Fruit fly (Drosophila melanogaster) whole organism, embryonic: ENCODE results near the gene Prp3.
A peak's percentile ranks its signal among the peaks of the same experiment; 100 is the strongest.

ENCODE experiments used
- Awh ChIP-seq: fragments of 200-800 bp; sonication (Bioruptor generic); IDR thresholded peaks from 2 replicates; pipeline ENCODE4, ENCODE4 v1.3.6; 2022; ENCODE audit warnings: missing biosample characterization, missing genetic modification characterization
- B-H1 ChIP-seq: fragments of 200-800 bp; sonication (Bioruptor generic); IDR thresholded peaks from 3 replicates; pipeline ENCODE4 v1.3.6; 2022; ENCODE audit warnings: missing biosample characterization, missing genetic modification characterization
- CG10654 ChIP-seq: fragments of 200-800 bp; sonication (Bioruptor generic); optimal IDR thresholded peaks from 2 replicates; lab custom pipeline; 2016; ENCODE audit warnings: missing biosample characterization, missing genetic modification characterization
- CG12219 ChIP-seq: fragments of 200-800 bp; sonication (Bioruptor generic); optimal IDR thresholded peaks from 3 replicates; lab custom pipeline; 2018; ENCODE audit warnings: missing biosample characterization, mild to moderate bottlenecking, missing genetic modification characterization
- CG13624 ChIP-seq: fragments of 200-800 bp; sonication (Bioruptor generic); optimal IDR thresholded peaks from 2 replicates; lab custom pipeline; 2016; ENCODE audit warnings: missing biosample characterization, missing genetic modification characterization
- CG15269 ChIP-seq: fragments of 200-800 bp; sonication (Bioruptor generic); optimal IDR thresholded peaks from 2 replicates; lab custom pipeline; 2018; ENCODE audit warnings: missing biosample characterization, mild to moderate bottlenecking, missing genetic modification characterization, moderate library complexity
- CG17186 ChIP-seq: fragments of 200-800 bp; sonication (Bioruptor generic); optimal IDR thresholded peaks from 3 replicates; lab custom pipeline; 2017; ENCODE audit warnings: missing biosample characterization, missing genetic modification reagents, missing genetic modification characterization
- CG17912 ChIP-seq: fragments of 200-800 bp; sonication (Bioruptor generic); optimal IDR thresholded peaks from 2 replicates; lab custom pipeline; 2018; ENCODE audit warnings: missing biosample characterization, mild to moderate bottlenecking, missing genetic modification characterization
- CG18011 ChIP-seq: fragments of 200-800 bp; sonication (Bioruptor generic); optimal IDR thresholded peaks from 2 replicates; lab custom pipeline; 2017; ENCODE audit warnings: missing biosample characterization, missing genetic modification characterization, mild to moderate bottlenecking, moderate library complexity, missing genotype
- CG30403 ChIP-seq: fragments of 200-800 bp; sonication (Bioruptor generic); optimal IDR thresholded peaks from 3 replicates; lab custom pipeline; 2016; ENCODE audit warnings: missing biosample characterization, missing genetic modification characterization
- CG30431 ChIP-seq: fragments of 200-800 bp; sonication (Bioruptor generic); optimal IDR thresholded peaks from 2 replicates; lab custom pipeline; 2017; ENCODE audit warnings: missing biosample characterization, missing genetic modification characterization
- CG34224 ChIP-seq: fragments of 200-800 bp; sonication (Bioruptor generic); IDR thresholded peaks from 3 replicates; pipeline ENCODE4 v1.3.6; 2022; ENCODE audit warnings: missing biosample characterization, missing genetic modification characterization; ENCODE audit not compliant: partially characterized antibody
- CG3847 ChIP-seq: fragments of 200-800 bp; sonication (Bioruptor generic); IDR thresholded peaks from 2 replicates; pipeline ENCODE4 v1.3.6; 2022; ENCODE audit warnings: missing biosample characterization, missing genetic modification characterization
- CG4328 ChIP-seq: fragments of 200-800 bp; sonication (Bioruptor generic); optimal IDR thresholded peaks from 3 replicates; lab custom pipeline; 2017; ENCODE audit warnings: missing biosample characterization, missing genetic modification reagents, missing genetic modification characterization
- CG5245 ChIP-seq: fragments of 200-800 bp; sonication (Bioruptor generic); optimal IDR thresholded peaks from 3 replicates; lab custom pipeline; 2016; ENCODE audit warnings: missing biosample characterization, missing genetic modification characterization
- CG6813 ChIP-seq: fragments of 200-800 bp; sonication (Bioruptor generic); optimal IDR thresholded peaks from 2 replicates; lab custom pipeline; 2017; ENCODE audit warnings: missing biosample characterization, missing genetic modification characterization, mild to moderate bottlenecking, moderate library complexity, missing genetic modification reagents
- CG6854 ChIP-seq: fragments of 200-800 bp; sonication (Bioruptor generic); optimal IDR thresholded peaks from 3 replicates; lab custom pipeline; 2017; ENCODE audit warnings: missing biosample characterization, mild to moderate bottlenecking, missing genetic modification characterization
- CG8478 ChIP-seq: fragments of >200 bp; optimal IDR thresholded peaks from 2 replicates; lab custom pipeline; 2018
- CG9817 ChIP-seq: fragments of 200-800 bp; sonication (Bioruptor generic); optimal IDR thresholded peaks from 2 replicates; lab custom pipeline; 2018; ENCODE audit warnings: missing biosample characterization, mild to moderate bottlenecking, missing genetic modification characterization, moderate library complexity
- CHES-1-like ChIP-seq: fragments of 200-800 bp; sonication (Bioruptor generic); optimal IDR thresholded peaks from 2 replicates; lab custom pipeline; 2016; ENCODE audit warnings: missing biosample characterization, missing genetic modification characterization
- Dad ChIP-seq: fragments of 200-800 bp; sonication (Bioruptor generic); optimal IDR thresholded peaks from 3 replicates; lab custom pipeline; 2016; ENCODE audit warnings: missing biosample characterization, missing genetic modification characterization
- Dbx ChIP-seq: fragments of 200-800 bp; sonication (Bioruptor generic); IDR thresholded peaks from 3 replicates; pipeline ENCODE4 v1.3.6; 2022; ENCODE audit warnings: missing biosample characterization, missing genetic modification characterization
- Deaf1 ChIP-seq: fragments of 200-800 bp; optimal IDR thresholded peaks from 3 replicates; lab custom pipeline; 2019; ENCODE audit warnings: missing biosample characterization, mild to moderate bottlenecking, missing genetic modification characterization, moderate library complexity
- Doc3 ChIP-seq: fragments of 200-800 bp; sonication (Bioruptor generic); IDR thresholded peaks from 3 replicates; pipeline ENCODE4 v1.3.6; 2022; ENCODE audit warnings: missing biosample characterization, missing genetic modification characterization; ENCODE audit not compliant: partially characterized antibody
- GATAe ChIP-seq: fragments of 200-800 bp; sonication (Bioruptor generic); conservative IDR thresholded peaks from 2 replicates; pipeline ENCODE4 v1.3.6; 2022; ENCODE audit warnings: missing biosample characterization, missing genetic modification characterization
- Gsc ChIP-seq: fragments of 200-800 bp; sonication (Bioruptor generic); IDR thresholded peaks from 2 replicates; pipeline ENCODE4 v1.3.6; 2022; ENCODE audit warnings: missing biosample characterization, missing genetic modification characterization
- H15 ChIP-seq: fragments of 200-800 bp; sonication (Bioruptor generic); IDR thresholded peaks from 3 replicates; pipeline ENCODE4 v1.3.6; 2022; ENCODE audit warnings: missing biosample characterization, missing genetic modification characterization
- Hr3 ChIP-seq: fragments of 200-800 bp; sonication (Bioruptor generic); optimal IDR thresholded peaks from 3 replicates; lab custom pipeline; 2016; ENCODE audit warnings: missing biosample characterization, missing genetic modification characterization
- Hr78 ChIP-seq, 2 experiments: fragments of 200-800 bp in 1 of 2; fragments of >200 bp in 1 of 2; sonication (Bioruptor generic) in 1 of 2; optimal IDR thresholded peaks; 2 replicates each; lab custom pipeline; 2017 to 2019; ENCODE audit warnings: missing biosample characterization in 2 of 2, missing genetic modification characterization in 2 of 2, mild to moderate bottlenecking in 1 of 2, moderate library complexity in 1 of 2
- Mes4 ChIP-seq: fragments of 200-800 bp; sonication (Bioruptor generic); optimal IDR thresholded peaks from 2 replicates; lab custom pipeline; 2016; ENCODE audit warnings: missing biosample characterization, missing genetic modification characterization
- Nf-YA ChIP-seq: fragments of 200-800 bp; sonication (Bioruptor generic); IDR thresholded peaks from 2 replicates; pipeline ENCODE4 v1.3.6; 2022; ENCODE audit warnings: missing biosample characterization, missing genetic modification characterization
- Pdp1 ChIP-seq, 2 experiments: fragments of 200-800 bp; sonication (Bioruptor generic); optimal IDR thresholded peaks; 3 replicates each; lab custom pipeline; 2016; ENCODE audit warnings: missing biosample characterization in 2 of 2, missing genetic modification characterization in 2 of 2, mild to moderate bottlenecking in 1 of 2, moderate library complexity in 1 of 2
- Side ChIP-seq: fragments of 200-800 bp; sonication (Bioruptor generic); optimal IDR thresholded peaks from 2 replicates; lab custom pipeline; 2016; ENCODE audit warnings: missing biosample characterization, missing genetic modification characterization
- Trl ChIP-seq, 3 experiments: fragments of >200 bp in 2 of 3; fragments of 200-800 bp in 1 of 3; sonication (Bioruptor generic) in 1 of 3; optimal IDR thresholded peaks; 2 replicates in 1 of 3; 3 replicates in 2 of 3; lab custom pipeline; 2016 to 2017; ENCODE audit warnings: missing biosample characterization in 1 of 3, missing genetic modification characterization in 1 of 3
- abd-A ChIP-seq: fragments of 200-800 bp; sonication (Bioruptor generic); optimal IDR thresholded peaks from 3 replicates; lab custom pipeline; 2019; ENCODE audit warnings: missing biosample characterization, mild to moderate bottlenecking, missing genetic modification characterization, moderate library complexity
- bab2 ChIP-seq: fragments of 200-800 bp; sonication (Bioruptor generic); optimal IDR thresholded peaks from 2 replicates; lab custom pipeline; 2016; ENCODE audit warnings: missing biosample characterization, missing genetic modification characterization
- cad ChIP-seq: fragments of >200 bp; optimal IDR thresholded peaks from 2 replicates; lab custom pipeline; 2017; ENCODE audit warnings: missing biosample characterization, missing genetic modification characterization
- cg ChIP-seq: fragments of 200-800 bp; sonication (Bioruptor generic); optimal IDR thresholded peaks from 3 replicates; lab custom pipeline; 2019; ENCODE audit warnings: missing biosample characterization, mild to moderate bottlenecking, missing genetic modification characterization, moderate library complexity
- dmrt99B ChIP-seq: fragments of 200-800 bp; sonication (Bioruptor generic); optimal IDR thresholded peaks from 2 replicates; lab custom pipeline; 2018; ENCODE audit warnings: missing biosample characterization, mild to moderate bottlenecking, missing genetic modification characterization, moderate library complexity
- esg ChIP-seq: fragments of 200-800 bp; sonication (Bioruptor generic); conservative IDR thresholded peaks from 2 replicates; pipeline ENCODE4 v1.3.6; 2022; ENCODE audit warnings: missing biosample characterization, missing genetic modification characterization
- gfzf ChIP-seq: fragments of 200-800 bp; sonication (Bioruptor generic); optimal IDR thresholded peaks from 2 replicates; lab custom pipeline; 2016; ENCODE audit warnings: missing biosample characterization, mild to moderate bottlenecking, missing genetic modification characterization, moderate library complexity
- mld ChIP-seq: fragments of 200-800 bp; sonication (Bioruptor generic); IDR thresholded peaks from 3 replicates; pipeline ENCODE4 v1.3.6; 2022; ENCODE audit warnings: missing biosample characterization, missing genetic modification characterization; ENCODE audit not compliant: partially characterized antibody
- nerfin-2 ChIP-seq: fragments of 200-800 bp; sonication (Bioruptor generic); IDR thresholded peaks from 2 replicates; pipeline ENCODE4 v1.3.6; 2022; ENCODE audit warnings: missing biosample characterization, missing genetic modification characterization; ENCODE audit not compliant: partially characterized antibody
- nom ChIP-seq: fragments of 200-800 bp; sonication (Bioruptor generic); optimal IDR thresholded peaks from 2 replicates; lab custom pipeline; 2017; ENCODE audit warnings: missing biosample characterization, missing genetic modification characterization, mild to moderate bottlenecking, moderate library complexity, missing genetic modification reagents
- prd ChIP-seq, 3 experiments: fragments of >200 bp in 2 of 3; fragments of 200-800 bp in 1 of 3; sonication (Bioruptor generic) in 1 of 3; optimal IDR thresholded peaks in 2 of 3; IDR thresholded peaks in 1 of 3; 2 replicates in 2 of 3; 3 replicates in 1 of 3; pipeline versions ENCODE4 v1.3.6 to Lab custom; 2017 to 2022; ENCODE audit warnings: missing biosample characterization in 1 of 3, missing genetic modification characterization in 1 of 3
- sens-2 ChIP-seq: fragments of 200-800 bp; sonication (Bioruptor generic); IDR thresholded peaks from 2 replicates; pipeline ENCODE4 v1.3.6; 2022; ENCODE audit warnings: missing biosample characterization, missing genetic modification characterization
- sob ChIP-seq: fragments of 200-800 bp; sonication (Bioruptor generic); IDR thresholded peaks from 2 replicates; pipeline ENCODE4 v1.3.6; 2022; ENCODE audit warnings: missing biosample characterization, missing genetic modification characterization
- usp ChIP-seq: fragments of >200 bp; optimal IDR thresholded peaks from 2 replicates; lab custom pipeline; 2017; ENCODE audit warnings: missing biosample characterization, missing genetic modification characterization
- vvl ChIP-seq: fragments of 200-800 bp; sonication (Bioruptor generic); IDR thresholded peaks from 2 replicates; pipeline ENCODE4 v1.3.6; 2022; ENCODE audit warnings: missing biosample characterization, missing genetic modification characterization

Prp3 gene

dm6 chr3L:19928435-19929011 is 18.4 kb downstream of the Prp3 start, which contains the start of the genes CG8004 and RhoGDI (continued):
- no peak for TF ChIP-seq CG6854
- TF ChIP-seq CG30403 (GFP tag; lab: Kevin White, UChicago) = peak; percentile 77
- TF ChIP-seq CG6813 (GFP tag; lab: Kevin White, UChicago) = no peak
- TF ChIP-seq CHES-1-like = peak; percentile 52
- peak; percentile 73 for TF ChIP-seq bab2 (GFP tag; lab: Kevin White, UChicago)
- peak; percentile 23; the same call in 1 of the 3 replicates for TF ChIP-seq B-H1 (GFP tag; lab: Robert Waterston, UW)
- TF ChIP-seq Hr78 (GFP tag; optimal IDR thresholded peaks at IDR 0.05; lab: Kevin White, UChicago) = no peak
- TF ChIP-seq CG8478 (lab: Kevin White, UChicago) = no peak
- no peak for TF ChIP-seq Doc3
- TF ChIP-seq Gsc = no peak
- peak; percentile 71 for TF ChIP-seq CG13624 (GFP tag; lab: Kevin White, UChicago)
- TF ChIP-seq cad (GFP tag; lab: Kevin White, UChicago) = no peak
- peak; percentile 71 for TF ChIP-seq CG9817
- TF ChIP-seq Hr3 = peak; percentile 70
- peak; percentile 90 for TF ChIP-seq gfzf
- TF ChIP-seq CG15269 (tag; lab: Kevin White, UChicago) = peak; percentile 60
- no peak for TF ChIP-seq Deaf1 (tag; lab: Kevin White, UChicago)
- TF ChIP-seq prd (optimal IDR thresholded peaks at IDR 0.05; lab: Kevin White, UChicago) = no peak
- peak; percentile 74 for TF ChIP-seq prd (GFP tag; IDR thresholded peaks at IDR 0.05; lab: Robert Waterston, UW)
- peak; percentile 69 to 95 for TF ChIP-seq Pdp1 (GFP tag; optimal IDR thresholded peaks at IDR 0.05; lab: Kevin White, UChicago)
- peak; percentile 5 for TF ChIP-seq nom (GFP tag; lab: Kevin White, UChicago)
- peak; percentile 44 for TF ChIP-seq CG17186 (GFP tag; lab: Kevin White, UChicago)
- no peak for TF ChIP-seq Nf-YA (GFP tag; lab: Robert Waterston, UW)
- TF ChIP-seq Dad (GFP tag; lab: Kevin White, UChicago) = peak; percentile 67
- TF ChIP-seq CG30431 = no peak
- no peak for TF ChIP-seq abd-A
- TF ChIP-seq CG5245 (GFP tag; lab: Kevin White, UChicago) = peak; percentile 30
- TF ChIP-seq CG3847 (GFP tag; lab: Robert Waterston, UW) = peak; percentile 80
- TF ChIP-seq CG10654 = peak; percentile 60
- TF ChIP-seq sens-2 (GFP tag; lab: Robert Waterston, UW) = no peak
- 0 out of 2 replicates have a peak, but pooled peaks have one; percentile 40 for TF ChIP-seq Awh (GFP tag; lab: Robert Waterston, UW)
- peak; percentile 51; the same call in 2 of the 3 replicates for TF ChIP-seq Dbx (GFP tag; lab: Robert Waterston, UW)
- peak; percentile 41 for TF ChIP-seq Mes4
- no peak for TF ChIP-seq H15
- peak; percentile 48 for TF ChIP-seq CG4328 (GFP tag; lab: Kevin White, UChicago)
- peak; percentile 36 for TF ChIP-seq CG18011 (GFP tag; lab: Kevin White, UChicago)
- TF ChIP-seq esg (GFP tag; lab: Robert Waterston, UW) = peak; percentile 51
- TF ChIP-seq usp (GFP tag; lab: Kevin White, UChicago) = no peak
- no peak for TF ChIP-seq cg (GFP tag; lab: Kevin White, UChicago)
- TF ChIP-seq mld (GFP tag; lab: Robert Waterston, UW) = no peak
- no peak for TF ChIP-seq CG12219
- peak; percentile 76 for TF ChIP-seq vvl
- no peak for TF ChIP-seq CG34224 (GFP tag; lab: Robert Waterston, UW)
- no peak for TF ChIP-seq nerfin-2 (GFP tag; lab: Robert Waterston, UW)
- TF ChIP-seq CG17912 = no peak
- no peak for TF ChIP-seq Trl (optimal IDR thresholded peaks at IDR 0.05; lab: Kevin White, UChicago)
- TF ChIP-seq Trl (GFP tag; optimal IDR thresholded peaks at IDR 0.05; lab: Kevin White, UChicago) = peak; percentile 77
- TF ChIP-seq Side (GFP tag; lab: Kevin White, UChicago) = peak; percentile 69
- peak; percentile 59 for TF ChIP-seq sob (GFP tag; lab: Robert Waterston, UW)
- TF ChIP-seq dmrt99B (tag; lab: Kevin White, UChicago) = peak; percentile 37
- TF ChIP-seq GATAe (GFP tag; lab: Robert Waterston, UW) = no peak
